Fruit fly (Drosophila melanogaster) whole organism, embryonic: ENCODE measurements around the gene Arc42.

Source experiments
- Aef1 ChIP-seq: fragments of 200-800 bp; sonication (Bioruptor generic); IDR thresholded peaks from 3 replicates; pipeline ENCODE4 v1.3.6; 2022; ENCODE audit warnings: missing biosample characterization, missing genetic modification characterization
- Bgb ChIP-seq: fragments of 200-800 bp; sonication (Bioruptor generic); IDR thresholded peaks from 2 replicates; pipeline ENCODE4 v1.3.6; 2022; ENCODE audit warnings: missing biosample characterization, missing genetic modification characterization; ENCODE audit not compliant: partially characterized antibody
- CG10321 ChIP-seq: fragments of 200-800 bp; sonication (Bioruptor generic); IDR thresholded peaks from 2 replicates; pipeline ENCODE4 v1.3.6; 2022; ENCODE audit warnings: missing biosample characterization, missing genetic modification characterization
- CG10565 ChIP-seq: fragments of 200-800 bp; sonication (Bioruptor generic); optimal IDR thresholded peaks from 3 replicates; lab custom pipeline; 2016; ENCODE audit warnings: missing biosample characterization, mild to moderate bottlenecking, missing genetic modification characterization
- CG12391 ChIP-seq: fragments of 200-800 bp; sonication (Bioruptor generic); optimal IDR thresholded peaks from 3 replicates; lab custom pipeline; 2018; ENCODE audit warnings: missing biosample characterization, mild to moderate bottlenecking, missing genetic modification characterization, moderate library complexity
- CG13287 ChIP-seq: fragments of 200-800 bp; sonication (Bioruptor generic); IDR thresholded peaks from 2 replicates; pipeline ENCODE4 v1.3.6; 2022; ENCODE audit warnings: missing biosample characterization, missing genetic modification characterization; ENCODE audit not compliant: partially characterized antibody
- CG13296 ChIP-seq: fragments of 200-800 bp; sonication (Bioruptor generic); optimal IDR thresholded peaks from 3 replicates; lab custom pipeline; 2018; ENCODE audit warnings: missing biosample characterization, mild to moderate bottlenecking, missing genetic modification characterization
- CG15269 ChIP-seq: fragments of 200-800 bp; sonication (Bioruptor generic); optimal IDR thresholded peaks from 2 replicates; lab custom pipeline; 2018; ENCODE audit warnings: missing biosample characterization, mild to moderate bottlenecking, missing genetic modification characterization, moderate library complexity
- CG17361 ChIP-seq: fragments of 200-800 bp; sonication (Bioruptor generic); IDR thresholded peaks from 3 replicates; pipeline ENCODE4 v1.3.6; 2022; ENCODE audit warnings: missing biosample characterization, missing genetic modification characterization
- CG17802 ChIP-seq: fragments of 200-800 bp; sonication (Bioruptor generic); optimal IDR thresholded peaks from 2 replicates; lab custom pipeline; 2018; ENCODE audit warnings: missing biosample characterization, mild to moderate bottlenecking, missing genetic modification characterization, moderate library complexity
- CG18619 ChIP-seq: fragments of 200-800 bp; sonication (Bioruptor generic); optimal IDR thresholded peaks from 3 replicates; lab custom pipeline; 2017; ENCODE audit warnings: missing biosample characterization, mild to moderate bottlenecking, missing genetic modification characterization
- CG2116 ChIP-seq: fragments of 200-800 bp; sonication (Bioruptor generic); optimal IDR thresholded peaks from 3 replicates; lab custom pipeline; 2018; ENCODE audit warnings: missing biosample characterization, mild to moderate bottlenecking, missing genetic modification characterization
- CG4282 ChIP-seq: fragments of 200-800 bp; sonication (Bioruptor generic); optimal IDR thresholded peaks from 2 replicates; lab custom pipeline; 2016; ENCODE audit warnings: missing biosample characterization, missing genetic modification characterization
- CG4854 ChIP-seq: fragments of 200-800 bp; sonication (Bioruptor generic); optimal IDR thresholded peaks from 2 replicates; lab custom pipeline; 2016; ENCODE audit warnings: missing biosample characterization, missing genetic modification characterization, inconsistent platforms
- CG5180 ChIP-seq: fragments of 200-800 bp; sonication (Bioruptor generic); optimal IDR thresholded peaks from 3 replicates; lab custom pipeline; 2017; ENCODE audit warnings: missing biosample characterization, missing genetic modification characterization, mild to moderate bottlenecking, moderate library complexity, missing genetic modification reagents
- CG8478 ChIP-seq: fragments of >200 bp; optimal IDR thresholded peaks from 2 replicates; lab custom pipeline; 2018
- CG8924 ChIP-seq: fragments of 200-800 bp; optimal IDR thresholded peaks from 3 replicates; lab custom pipeline; 2019; ENCODE audit warnings: missing biosample characterization, mild to moderate bottlenecking, missing genetic modification characterization, moderate library complexity
- CG9727 ChIP-seq: fragments of 200-800 bp; sonication (Bioruptor generic); optimal IDR thresholded peaks from 3 replicates; lab custom pipeline; 2017; ENCODE audit warnings: missing biosample characterization, mild to moderate bottlenecking, missing genetic modification characterization
- Chrac-16 ChIP-seq: fragments of 200-800 bp; sonication (Bioruptor generic); optimal IDR thresholded peaks from 3 replicates; lab custom pipeline; 2016; ENCODE audit warnings: missing biosample characterization, missing genetic modification characterization
- Doc2 ChIP-seq: fragments of 200-800 bp; sonication (Bioruptor generic); IDR thresholded peaks from 2 replicates; pipeline ENCODE4 v1.3.6; 2022; ENCODE audit warnings: missing biosample characterization, missing genetic modification characterization
- Gsc ChIP-seq: fragments of 200-800 bp; sonication (Bioruptor generic); IDR thresholded peaks from 2 replicates; pipeline ENCODE4 v1.3.6; 2022; ENCODE audit warnings: missing biosample characterization, missing genetic modification characterization
- Lhr ChIP-seq: fragments of 200-800 bp; sonication (Bioruptor generic); optimal IDR thresholded peaks from 3 replicates; lab custom pipeline; 2017; ENCODE audit warnings: mild to moderate bottlenecking, missing biosample characterization, missing genetic modification reagents, missing genetic modification characterization
- NC2α ChIP-seq: fragments of 200-800 bp; sonication (Bioruptor generic); optimal IDR thresholded peaks from 2 replicates; lab custom pipeline; 2016; ENCODE audit warnings: missing biosample characterization, missing genetic modification characterization
- NC2β ChIP-seq: fragments of 200-800 bp; sonication (Bioruptor generic); optimal IDR thresholded peaks from 2 replicates; lab custom pipeline; 2016; ENCODE audit warnings: missing biosample characterization, missing genetic modification characterization
- NFAT ChIP-seq: fragments of 200-800 bp; sonication (Bioruptor generic); IDR thresholded peaks from 2 replicates; pipeline ENCODE4 v1.3.6; 2022; ENCODE audit warnings: missing biosample characterization, missing genetic modification characterization
- NK7.1 ChIP-seq: fragments of 200-800 bp; sonication (Bioruptor generic); optimal IDR thresholded peaks from 3 replicates; lab custom pipeline; 2016; ENCODE audit warnings: missing biosample characterization, missing genetic modification characterization
- Scr ChIP-seq: fragments of 200-800 bp; sonication (Bioruptor generic); IDR thresholded peaks from 2 replicates; pipeline ENCODE4 v1.3.6; 2022; ENCODE audit warnings: missing biosample characterization, missing genetic modification characterization; ENCODE audit not compliant: partially characterized antibody
- Ssrp ChIP-seq: fragments of 200-800 bp; sonication (Bioruptor generic); optimal IDR thresholded peaks from 2 replicates; lab custom pipeline; 2018; ENCODE audit warnings: missing biosample characterization, mild to moderate bottlenecking, missing genetic modification characterization, moderate library complexity
- ac ChIP-seq: fragments of 200-800 bp; sonication (Bioruptor generic); optimal IDR thresholded peaks from 3 replicates; lab custom pipeline; 2017; ENCODE audit warnings: missing biosample characterization, mild to moderate bottlenecking, missing genetic modification characterization
- cato ChIP-seq: fragments of 200-800 bp; sonication (Bioruptor generic); optimal IDR thresholded peaks from 2 replicates; lab custom pipeline; 2016; ENCODE audit warnings: missing biosample characterization, missing genetic modification characterization, borderline replicate concordance
- chm ChIP-seq: fragments of 200-800 bp; sonication (Bioruptor generic); IDR thresholded peaks from 2 replicates; pipeline ENCODE4 v1.3.6; 2022; ENCODE audit warnings: missing biosample characterization, missing genetic modification characterization
- cwo ChIP-seq: fragments of 200-800 bp; sonication (Bioruptor generic); optimal IDR thresholded peaks from 3 replicates; lab custom pipeline; 2017; ENCODE audit warnings: missing biosample characterization, missing genetic modification characterization, mild to moderate bottlenecking, moderate library complexity, missing genetic modification reagents
- disco-r ChIP-seq: fragments of 200-800 bp; sonication (Bioruptor generic); optimal IDR thresholded peaks from 2 replicates; lab custom pipeline; 2016; ENCODE audit warnings: missing biosample characterization, missing genetic modification characterization
- eyg ChIP-seq: fragments of 200-800 bp; sonication (Bioruptor generic); optimal IDR thresholded peaks from 3 replicates; lab custom pipeline; 2016; ENCODE audit warnings: missing biosample characterization, missing genetic modification characterization
- fd96Cb ChIP-seq: fragments of 200-800 bp; sonication (Bioruptor generic); optimal IDR thresholded peaks from 2 replicates; lab custom pipeline; 2018; ENCODE audit warnings: missing biosample characterization, mild to moderate bottlenecking, missing genetic modification characterization, moderate library complexity
- ken ChIP-seq: fragments of 200-800 bp; sonication (Bioruptor generic); IDR thresholded peaks from 3 replicates; pipeline ENCODE4 v1.3.6; 2022; ENCODE audit warnings: missing biosample characterization, missing genetic modification characterization
- lab ChIP-seq: fragments of 200-800 bp; sonication (Bioruptor generic); optimal IDR thresholded peaks from 3 replicates; lab custom pipeline; 2017; ENCODE audit warnings: missing biosample characterization, missing genetic modification characterization, mild to moderate bottlenecking, moderate library complexity, missing genetic modification reagents
- lola ChIP-seq, 3 experiments: fragments of >200 bp in 2 of 3; fragments of 200-800 bp in 1 of 3; sonication (Bioruptor generic) in 1 of 3; optimal IDR thresholded peaks; 2 replicates each; lab custom pipeline; 2017 to 2019; ENCODE audit warnings: missing biosample characterization in 3 of 3, missing genetic modification characterization in 3 of 3, mild to moderate bottlenecking in 1 of 3, moderate library complexity in 1 of 3
- mam ChIP-seq: fragments of 200-800 bp; sonication (Bioruptor generic); optimal IDR thresholded peaks from 3 replicates; lab custom pipeline; 2016; ENCODE audit warnings: missing biosample characterization, missing genetic modification characterization
- mld ChIP-seq: fragments of 200-800 bp; sonication (Bioruptor generic); IDR thresholded peaks from 3 replicates; pipeline ENCODE4 v1.3.6; 2022; ENCODE audit warnings: missing biosample characterization, missing genetic modification characterization; ENCODE audit not compliant: partially characterized antibody
- odd ChIP-seq: fragments of 200-800 bp; sonication (Bioruptor generic); optimal IDR thresholded peaks from 2 replicates; lab custom pipeline; 2017; ENCODE audit warnings: missing biosample characterization, mild to moderate bottlenecking, missing genetic modification characterization
- pfk ChIP-seq: fragments of 200-800 bp; sonication (Bioruptor generic); optimal IDR thresholded peaks from 2 replicates; lab custom pipeline; 2018; ENCODE audit warnings: missing biosample characterization, mild to moderate bottlenecking, missing genetic modification characterization, moderate library complexity
- phol ChIP-seq: fragments of 200-800 bp; sonication (Bioruptor generic); optimal IDR thresholded peaks from 3 replicates; lab custom pipeline; 2018; ENCODE audit warnings: missing biosample characterization, mild to moderate bottlenecking, missing genetic modification characterization, moderate library complexity
- pum ChIP-seq: fragments of 200-800 bp; sonication (Bioruptor generic); optimal IDR thresholded peaks from 2 replicates; lab custom pipeline; 2016; ENCODE audit warnings: missing biosample characterization, missing genetic modification characterization
- seq ChIP-seq: fragments of 200-800 bp; sonication (Bioruptor generic); IDR thresholded peaks from 2 replicates; pipeline ENCODE4 v1.3.6; 2022; ENCODE audit warnings: missing biosample characterization, missing genetic modification characterization
- tap ChIP-seq: fragments of 200-800 bp; optimal IDR thresholded peaks from 3 replicates; lab custom pipeline; 2019; ENCODE audit warnings: missing biosample characterization, mild to moderate bottlenecking, missing genetic modification characterization, moderate library complexity
- tgo ChIP-seq: fragments of 200-800 bp; sonication (Bioruptor generic); IDR thresholded peaks from 3 replicates; pipeline ENCODE4 v1.3.6; 2022; ENCODE audit warnings: missing biosample characterization, missing genetic modification characterization
- trh ChIP-seq: fragments of 200-800 bp; sonication (Bioruptor generic); optimal IDR thresholded peaks from 2 replicates; lab custom pipeline; 2016; ENCODE audit warnings: missing biosample characterization, missing genetic modification characterization
- twi ChIP-seq: fragments of 200-800 bp; optimal IDR thresholded peaks from 2 replicates; lab custom pipeline; 2019; ENCODE audit warnings: missing biosample characterization, mild to moderate bottlenecking, missing genetic modification characterization, moderate library complexity

Arc42 gene

DNA sequence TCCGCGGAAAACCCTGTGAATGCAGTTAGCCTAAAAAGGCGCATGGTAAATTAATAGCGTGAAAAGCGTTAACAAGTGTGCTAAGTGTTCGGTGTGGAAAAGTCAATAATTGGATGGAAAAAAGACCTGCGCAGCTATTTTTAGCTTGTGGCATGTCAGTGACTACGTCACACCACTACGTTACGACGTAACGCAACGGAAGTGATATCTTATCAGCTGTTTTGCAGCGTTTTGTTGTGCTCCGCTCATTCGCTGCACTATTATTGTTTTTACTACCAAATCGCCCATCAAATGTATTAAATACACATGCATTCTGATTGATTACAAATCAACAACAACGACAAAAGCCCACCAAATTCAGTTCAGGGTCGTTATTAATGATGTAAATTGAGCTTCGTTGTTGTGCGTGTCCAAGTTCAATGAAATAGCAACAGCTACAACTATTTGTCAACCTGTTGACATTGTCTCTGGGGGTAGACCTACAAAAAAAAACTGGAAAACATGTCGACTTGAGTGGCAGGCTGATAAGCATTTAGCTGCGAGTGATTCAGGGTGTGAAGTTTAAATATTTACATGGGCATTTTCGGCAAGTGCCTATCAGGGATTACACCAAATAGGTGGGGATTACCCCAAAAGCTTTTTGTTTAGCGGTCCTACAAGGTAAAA lies 29.8 kb upstream of the Arc42 start (continued):
- TF ChIP-seq ken (no peak), twi (tag; lab: Kevin White, UChicago) (peak; percentile 18), trh (GFP tag; lab: Kevin White, UChicago) (no peak), pum (GFP tag; lab: Kevin White, UChicago) (no peak), CG8478 (lab: Kevin White, UChicago) (no peak), CG4282 (no peak), tgo (GFP tag; lab: Robert Waterston, UW) (no peak), CG4854 (no peak), NC2β (GFP tag; lab: Kevin White, UChicago) (peak; percentile 31), CG18619 (peak; percentile 4), NC2α (GFP tag; lab: Kevin White, UChicago) (no peak), phol (tag; lab: Kevin White, UChicago) (no peak), CG10565 (GFP tag; lab: Kevin White, UChicago) (no peak), NFAT (GFP tag; lab: Robert Waterston, UW) (peak; percentile 27; the same call in 1 of the 2 replicates), Scr (GFP tag; lab: Robert Waterston, UW) (no peak), Lhr (no peak), CG13296 (GFP tag; lab: Kevin White, UChicago) (peak; percentile 66), CG17802 (no peak), cwo (peak; percentile 18), seq (peak; percentile 33; the same call in 1 of the 2 replicates), CG13287 (GFP tag; lab: Robert Waterston, UW) (peak; percentile 25), cato (GFP tag; lab: Kevin White, UChicago) (no peak), Aef1 (GFP tag; lab: Robert Waterston, UW) (no peak), Chrac-16 (GFP tag; lab: Kevin White, UChicago) (no peak), CG2116 (GFP tag; lab: Kevin White, UChicago) (peak; percentile 9), CG12391 (no peak), lab (GFP tag; lab: Kevin White, UChicago) (no peak), odd (GFP tag; lab: Kevin White, UChicago) (peak; percentile 76), disco-r (GFP tag; lab: Kevin White, UChicago) (peak; percentile 19), Bgb (GFP tag; lab: Robert Waterston, UW) (no peak), Ssrp (tag; lab: Kevin White, UChicago) (no peak), pfk (GFP tag; lab: Kevin White, UChicago) (no peak), chm (GFP tag; lab: Robert Waterston, UW) (peak; percentile 31), mam (GFP tag; lab: Kevin White, UChicago) (no peak), eyg (GFP tag; lab: Kevin White, UChicago) (no peak), mld (GFP tag; lab: Robert Waterston, UW) (no peak), tap (no peak), lola (GFP tag; optimal IDR thresholded peaks at IDR 0.05; lab: Kevin White, UChicago) (peak in 1 of 3 experiments; percentile 36), CG9727 (no peak), Gsc (GFP tag; lab: Robert Waterston, UW) (no peak), ac (GFP tag; lab: Kevin White, UChicago) (no peak), fd96Cb (tag; lab: Kevin White, UChicago) (no peak), Doc2 (GFP tag; lab: Robert Waterston, UW) (no peak), NK7.1 (GFP tag; lab: Kevin White, UChicago) (no peak), CG15269 (tag; lab: Kevin White, UChicago) (peak; percentile 51), CG5180 (GFP tag; lab: Kevin White, UChicago) (no peak), CG10321 (GFP tag; lab: Robert Waterston, UW) (no peak), CG8924 (tag; lab: Kevin White, UChicago) (no peak), CG17361 (GFP tag; lab: Robert Waterston, UW) (no peak; the same call in 2 of the 3 replicates)
